Worm (Caenorhabditis elegans) whole organism, midembryonic: Measurements from ENCODE around the gene F56C4.2.

ENCODE experiments used
- T22C8.4 ChIP-seq: fragments of 200-800 bp; sonication (Bioruptor generic); IDR thresholded peaks from 2 replicates; pipeline ENCODE4 v1.3.6; 2022; ENCODE audit warnings: missing genetic modification characterization, missing compliant biosample characterization
- cog-1 ChIP-seq: sonication (generic microtip); optimal IDR thresholded peaks from 2 replicates; lab custom pipeline; 2016; ENCODE audit warnings: missing genetic modification characterization, missing compliant biosample characterization
- flt-1 ChIP-seq: fragments of 200-800 bp; sonication (Bioruptor generic); IDR thresholded peaks from 2 replicates; pipeline ENCODE4 v1.3.6; 2022; ENCODE audit warnings: missing genetic modification characterization, missing compliant biosample characterization
- klf-2 ChIP-seq: fragments of 200-800 bp; sonication (Bioruptor generic); conservative IDR thresholded peaks from 2 replicates; pipeline ENCODE4 v1.3.6; 2022; ENCODE audit warnings: missing genetic modification reagents, missing genetic modification characterization, missing compliant biosample characterization
- med-1 ChIP-seq: sonication (generic microtip); optimal IDR thresholded peaks from 2 replicates; lab custom pipeline; 2017; ENCODE audit warnings: missing genetic modification characterization, mild to moderate bottlenecking, missing compliant biosample characterization, antibody characterized with exemption, missing genetic modification reagents; ENCODE audit not compliant: insufficient read depth
- ref-1 ChIP-seq: fragments of 200-800 bp; sonication (Bioruptor generic); conservative IDR thresholded peaks from 2 replicates; pipeline ENCODE4 v1.3.6; 2022; ENCODE audit warnings: missing genetic modification reagents, missing genetic modification characterization, missing compliant biosample characterization
- tab-1 ChIP-seq: fragments of 200-800 bp; sonication (Bioruptor generic); IDR thresholded peaks from 2 replicates; pipeline ENCODE4 v1.3.6; 2022; ENCODE audit warnings: missing genetic modification characterization, missing compliant biosample characterization
- ztf-23 ChIP-seq: fragments of 200-800 bp; sonication (Bioruptor generic); IDR thresholded peaks from 2 replicates; pipeline ENCODE4 v1.3.6; 2022; ENCODE audit warnings: missing genetic modification reagents, missing genetic modification characterization, missing compliant biosample characterization
- ztf-29 ChIP-seq: fragments of 200-800 bp; sonication (Bioruptor generic); IDR thresholded peaks from 2 replicates; pipeline ENCODE4 v1.3.6; 2022; ENCODE audit warnings: missing genetic modification reagents, missing genetic modification characterization, missing compliant biosample characterization

Gene F56C4.2

DNA sequence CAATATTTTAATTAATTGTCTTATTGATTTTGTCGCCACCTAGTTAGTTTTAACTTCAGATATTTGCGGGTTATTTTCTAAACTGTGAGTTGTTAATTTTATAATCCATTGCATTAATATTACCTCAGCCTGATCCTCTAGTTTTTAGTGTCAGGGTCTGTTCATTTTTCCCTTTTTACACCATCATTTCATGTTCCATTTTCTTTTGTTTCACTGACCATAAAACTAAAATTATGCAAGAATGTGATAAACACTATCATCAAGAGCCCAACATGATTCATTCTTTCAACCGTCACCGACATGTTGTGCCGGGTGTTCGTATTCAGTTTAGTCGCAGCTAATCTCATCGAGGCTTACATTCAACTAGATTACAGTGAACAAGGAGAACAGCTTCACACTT is at the start of gene F56C4.2:
Gene F56C4.2 (plus strand): TSS at position 301 of the 400 bp plus-strand sequence.
- TF ChIP-seq klf-2 (GFP tag; lab: Robert Waterston, UW): no peak
- no peak for TF ChIP-seq flt-1 (GFP tag; lab: Robert Waterston, UW)
- no peak for TF ChIP-seq tab-1 (GFP tag; lab: Robert Waterston, UW)
- no peak for TF ChIP-seq T22C8.4 (GFP tag; lab: Robert Waterston, UW)
- no peak for TF ChIP-seq ref-1
- no peak for TF ChIP-seq ztf-29 (GFP tag; lab: Robert Waterston, UW)
- TF ChIP-seq med-1 (GFP tag; lab: Kevin White, UChicago): no peak
- no peak for TF ChIP-seq ztf-23 (GFP tag; lab: Robert Waterston, UW)
- no peak for TF ChIP-seq cog-1

DNA sequence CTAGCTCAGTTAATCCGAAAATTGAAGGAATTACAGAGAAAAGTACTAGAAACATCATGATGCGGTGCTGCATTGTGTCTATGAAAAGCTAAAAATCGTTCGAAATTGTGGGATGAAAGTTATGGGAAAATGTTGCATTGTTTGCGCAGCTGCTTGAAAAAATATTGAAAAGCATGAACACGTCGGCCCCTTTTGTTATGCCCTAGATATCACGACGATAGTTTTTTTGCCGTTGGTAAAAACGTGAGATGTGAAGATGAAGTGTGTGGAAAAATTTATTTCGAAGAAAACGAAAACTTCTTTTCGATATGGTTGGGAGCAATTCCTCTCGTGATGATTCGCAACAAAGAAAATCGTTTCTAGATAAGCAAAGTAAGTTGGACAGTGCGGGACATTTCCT is 48.4 kb upstream of the F56C4.2 start, which contains the start of the genes C43F9.5 and nkb-2:
Gene C43F9.5 (minus strand): TSS at position 101 of the 400 bp plus-strand sequence.
Gene nkb-2 (plus strand): TSS at position 277 of the 400 bp plus-strand sequence.
- TF ChIP-seq tab-1 (GFP tag; lab: Robert Waterston, UW) (no peak), T22C8.4 (GFP tag; lab: Robert Waterston, UW) (no peak), ztf-23 (GFP tag; lab: Robert Waterston, UW) (no peak), ztf-29 (GFP tag; lab: Robert Waterston, UW) (no peak), ref-1 (no peak), cog-1 (no peak), flt-1 (GFP tag; lab: Robert Waterston, UW) (no peak), med-1 (GFP tag; lab: Kevin White, UChicago) (no peak), klf-2 (GFP tag; lab: Robert Waterston, UW) (no peak)

DNA sequence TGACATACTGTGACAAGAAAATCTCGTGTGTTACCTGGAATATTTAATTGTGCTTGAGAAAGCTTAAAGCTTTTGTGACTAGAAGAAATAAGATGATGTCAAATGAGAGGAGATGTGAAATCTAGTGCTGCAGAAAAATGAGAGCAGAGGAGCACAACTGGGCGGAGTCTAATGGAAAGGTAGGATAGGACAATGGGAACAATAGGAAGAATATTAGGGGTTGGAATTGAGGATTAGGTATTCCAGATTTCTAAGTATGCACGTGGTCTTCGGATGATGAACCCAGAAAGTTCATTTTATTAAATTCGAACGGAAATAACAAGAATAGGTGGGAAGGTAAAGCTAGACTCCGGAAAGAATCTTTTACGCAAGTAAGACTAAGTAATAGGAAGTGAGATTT is 45.5 kb upstream of the F56C4.2 start, which contains the start of gene C43F9.7:
Gene C43F9.7 (minus strand): TSS at position 101 of the 400 bp plus-strand sequence.
- TF ChIP-seq ztf-23 (GFP tag; lab: Robert Waterston, UW) (no peak), med-1 (GFP tag; lab: Kevin White, UChicago) (no peak), tab-1 (GFP tag; lab: Robert Waterston, UW) (no peak)

DNA sequence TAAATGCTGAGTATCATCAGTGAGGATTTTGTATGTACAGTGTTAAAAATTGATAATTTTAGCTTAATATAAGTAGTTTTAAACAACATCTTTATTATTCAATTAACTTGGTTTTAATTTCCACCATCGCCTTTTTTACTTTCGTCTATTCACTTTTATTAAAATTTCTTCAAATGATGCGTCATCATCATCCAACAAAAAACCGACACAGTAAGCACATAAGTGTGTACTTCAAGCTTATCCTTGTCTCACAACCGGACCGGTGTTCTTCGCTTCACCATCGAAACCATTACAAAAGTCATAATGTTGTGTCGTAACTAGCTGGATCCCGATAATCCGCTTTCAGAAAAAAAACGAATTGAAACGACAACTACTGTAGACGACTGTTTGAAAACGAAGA is 42.6 kb upstream of the F56C4.2 start, which contains the start of gene C43F9.11:
Gene C43F9.11 (plus strand): TSS at position 301 of the 400 bp plus-strand sequence.
- TF ChIP-seq cog-1 (no peak), flt-1 (GFP tag; lab: Robert Waterston, UW) (no peak), ztf-29 (GFP tag; lab: Robert Waterston, UW) (no peak), klf-2 (GFP tag; lab: Robert Waterston, UW) (no peak), ztf-23 (GFP tag; lab: Robert Waterston, UW) (no peak), T22C8.4 (GFP tag; lab: Robert Waterston, UW) (no peak), tab-1 (GFP tag; lab: Robert Waterston, UW) (no peak), ref-1 (no peak), med-1 (GFP tag; lab: Kevin White, UChicago) (no peak)

DNA sequence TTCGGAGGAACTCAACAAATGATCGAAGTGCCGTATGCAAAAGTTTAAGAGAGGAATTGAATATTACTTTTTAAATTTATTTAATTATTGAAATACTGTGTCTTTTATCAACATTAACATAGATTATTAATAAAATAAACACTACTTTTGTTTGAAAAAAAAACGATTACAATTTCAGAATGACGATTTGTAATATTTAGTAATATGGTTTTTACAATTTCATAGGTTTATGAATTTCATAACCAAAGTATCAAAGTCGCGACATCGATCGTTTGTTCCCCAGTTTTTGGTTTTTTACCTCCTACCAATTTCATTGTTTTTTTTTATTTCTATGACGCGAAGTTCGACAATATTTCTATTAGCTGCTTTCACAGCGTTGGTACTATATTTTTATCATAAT is 39.1 kb upstream of the F56C4.2 start, which contains the start of gene R09H10.1:
Gene R09H10.1 (plus strand): TSS at position 301 of the 400 bp plus-strand sequence.
- no peak for TF ChIP-seq tab-1 (GFP tag; lab: Robert Waterston, UW)
- TF ChIP-seq T22C8.4 (GFP tag; lab: Robert Waterston, UW): no peak
- no peak for TF ChIP-seq klf-2 (GFP tag; lab: Robert Waterston, UW)
- TF ChIP-seq cog-1: no peak
- no peak for TF ChIP-seq med-1 (GFP tag; lab: Kevin White, UChicago)
- TF ChIP-seq ztf-23 (GFP tag; lab: Robert Waterston, UW): no peak
- TF ChIP-seq flt-1 (GFP tag; lab: Robert Waterston, UW): no peak
- TF ChIP-seq ztf-29 (GFP tag; lab: Robert Waterston, UW): no peak
- no peak for TF ChIP-seq ref-1

- TF ChIP-seq med-1 (GFP tag; lab: Kevin White, UChicago) (no peak), ztf-23 (GFP tag; lab: Robert Waterston, UW) (no peak), ref-1 (no peak), klf-2 (GFP tag; lab: Robert Waterston, UW) (no peak), flt-1 (GFP tag; lab: Robert Waterston, UW) (no peak), ztf-29 (GFP tag; lab: Robert Waterston, UW) (no peak), tab-1 (GFP tag; lab: Robert Waterston, UW) (no peak), T22C8.4 (GFP tag; lab: Robert Waterston, UW) (no peak), cog-1 (no peak)
Measured at ce11 chrIV:10602644-10603043, 36.4 kb upstream of the F56C4.2 start, which contains the start of gene R09H10.2. Gene R09H10.2, plus strand, starts transcription at chrIV:10602944.

DNA sequence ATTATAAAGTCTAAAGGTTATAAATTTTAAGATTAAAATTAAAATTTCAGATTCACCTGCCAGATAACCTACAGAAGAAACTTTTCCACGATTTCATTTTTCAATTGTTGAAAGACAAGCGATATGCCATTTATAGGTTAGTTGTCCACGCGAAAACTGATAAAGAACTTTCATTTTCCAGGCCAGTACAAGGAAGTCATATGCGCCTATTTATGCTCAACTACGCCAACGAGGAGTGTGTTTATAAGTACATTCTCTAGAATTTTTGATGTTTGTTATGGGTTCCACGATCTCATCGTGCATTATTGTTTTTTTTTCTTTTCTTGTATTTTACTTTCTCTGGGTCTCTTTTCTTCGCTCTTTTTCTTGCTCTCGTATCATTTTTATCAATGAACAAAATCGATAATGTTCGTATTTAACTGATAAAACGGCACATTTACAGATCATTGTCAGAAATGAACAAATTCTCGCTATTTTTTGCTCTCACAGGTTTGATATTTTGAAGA is 32.4 kb upstream of the F56C4.2 start, which contains the start of gene R09H10.3:
Gene R09H10.3 (plus strand): TSS at position 456 of the 506 bp plus-strand sequence.
- TF ChIP-seq T22C8.4 (GFP tag; lab: Robert Waterston, UW) (no peak), flt-1 (GFP tag; lab: Robert Waterston, UW) (no peak), ref-1 (no peak), tab-1 (GFP tag; lab: Robert Waterston, UW) (no peak), med-1 (GFP tag; lab: Kevin White, UChicago) (no peak), ztf-29 (GFP tag; lab: Robert Waterston, UW) (no peak), cog-1 (no peak), ztf-23 (GFP tag; lab: Robert Waterston, UW) (no peak), klf-2 (GFP tag; lab: Robert Waterston, UW) (no peak)

ce11 chrIV:10608275-10608674 is 30.8 kb upstream of the F56C4.2 start, which contains the start of gene R09H10.6:
Gene R09H10.6, plus strand, starts transcription at chrIV:10608575.
- TF ChIP-seq T22C8.4 (GFP tag; lab: Robert Waterston, UW) (no peak), ztf-29 (GFP tag; lab: Robert Waterston, UW) (no peak), klf-2 (GFP tag; lab: Robert Waterston, UW) (no peak), flt-1 (GFP tag; lab: Robert Waterston, UW) (no peak), tab-1 (GFP tag; lab: Robert Waterston, UW) (no peak), ztf-23 (GFP tag; lab: Robert Waterston, UW) (no peak), med-1 (GFP tag; lab: Kevin White, UChicago) (no peak), ref-1 (no peak), cog-1 (no peak)

DNA sequence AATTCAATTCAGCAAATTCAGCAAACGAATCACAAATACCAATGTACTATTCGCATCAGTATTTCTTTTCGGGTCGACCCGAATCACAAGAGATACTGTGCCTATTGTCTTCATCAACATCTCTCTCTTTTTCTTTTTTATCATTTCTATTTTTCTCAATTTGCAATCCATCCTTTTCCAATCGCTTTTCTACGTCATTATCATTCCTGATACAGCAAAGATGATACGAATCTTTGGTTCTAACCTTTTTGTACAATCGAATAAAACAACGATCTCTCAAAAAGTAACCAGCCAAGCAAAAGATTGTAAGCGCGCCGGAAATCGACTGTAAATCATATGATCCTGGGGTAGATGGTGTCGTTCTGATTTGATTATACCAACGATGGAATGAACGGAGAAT is 29.2 kb upstream of the F56C4.2 start:
- TF ChIP-seq T22C8.4 (GFP tag; lab: Robert Waterston, UW) (no peak), klf-2 (GFP tag; lab: Robert Waterston, UW) (no peak), flt-1 (GFP tag; lab: Robert Waterston, UW) (no peak), cog-1 (no peak), tab-1 (GFP tag; lab: Robert Waterston, UW) (no peak), med-1 (GFP tag; lab: Kevin White, UChicago) (no peak), ztf-29 (GFP tag; lab: Robert Waterston, UW) (no peak), ref-1 (no peak), ztf-23 (GFP tag; lab: Robert Waterston, UW) (no peak)
